Fruit fly (Drosophila melanogaster): ENCODE measurements around the gene Polr2J.

The Polr2J gene

DNA sequence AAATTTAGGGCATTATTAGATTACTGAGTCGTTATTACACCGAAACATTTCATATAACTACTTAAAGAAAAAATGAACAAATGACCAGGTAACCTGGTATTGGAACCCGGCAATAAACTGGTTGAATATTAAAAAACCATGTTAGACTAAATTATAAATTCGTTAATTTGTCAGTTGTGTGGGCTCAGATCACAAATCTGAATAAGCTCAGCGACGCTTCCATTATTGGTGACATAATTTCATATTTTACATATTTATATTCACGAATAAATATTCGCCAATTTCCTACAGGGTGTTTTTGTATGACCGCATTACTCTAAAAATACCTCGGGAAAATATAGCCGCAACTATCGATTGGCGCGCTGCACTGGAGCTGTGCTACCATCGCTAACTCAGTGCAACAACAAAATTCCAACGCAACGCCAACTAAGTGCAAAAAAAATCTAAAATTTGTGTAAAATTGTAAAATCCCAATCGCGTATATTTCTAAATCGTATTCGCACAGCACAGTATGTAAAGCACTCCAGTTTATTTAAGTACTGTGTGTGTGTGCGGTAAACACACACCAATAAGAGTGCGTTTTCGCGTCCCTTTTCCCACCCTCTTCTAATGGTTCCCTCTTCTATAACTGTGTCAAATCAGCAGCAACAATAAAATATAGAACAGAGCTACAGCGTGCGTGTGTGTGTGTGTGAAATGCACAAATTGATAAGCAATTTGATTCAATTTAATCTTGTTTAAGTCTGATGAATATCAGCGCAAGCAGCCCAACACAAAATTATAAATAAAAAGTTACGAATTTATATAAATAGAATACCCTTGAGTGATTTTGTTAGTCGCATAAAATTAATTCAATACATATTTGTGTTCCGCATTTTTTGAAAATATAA lies 25.6 kb downstream of the Polr2J start, which contains the start of gene CLIP-190 (continued):
- TF ChIP-seq al (GFP tag; IDR thresholded peaks at IDR 0.05) (no peak), ac (GFP tag; optimal IDR thresholded peaks at IDR 0.05) (no peak), CG13775 (GFP tag; optimal IDR thresholded peaks at IDR 0.05) (no peak), CHES-1-like (GFP tag; optimal IDR thresholded peaks at IDR 0.05) (peak; percentile 37), vnd (GFP tag; IDR thresholded peaks at IDR 0.05; ENCODE audit: partially characterized antibody) (peak; percentile 39; the same call in 2 of the 3 replicates), CG15601 (tag; optimal IDR thresholded peaks at IDR 0.05) (no peak), CG12659 (GFP tag; optimal IDR thresholded peaks at IDR 0.05) (peak; percentile 43), CG6813 (GFP tag; optimal IDR thresholded peaks at IDR 0.05) (no peak), Sin3A (optimal IDR thresholded peaks at IDR 0.05) (peak; percentile 27), chn (GFP tag; optimal IDR thresholded peaks at IDR 0.05) (peak; percentile 29), Dek (tag; optimal IDR thresholded peaks at IDR 0.05) (no peak), Six4 (GFP tag; optimal IDR thresholded peaks at IDR 0.05) (no peak), CG17385 (GFP tag; optimal IDR thresholded peaks at IDR 0.05) (no peak), ERR (GFP tag; optimal IDR thresholded peaks at IDR 0.05) (no peak), pita (GFP tag; optimal IDR thresholded peaks at IDR 0.05) (no peak), jigr1 (GFP tag; IDR thresholded peaks at IDR 0.05) (no peak), ranshi (GFP tag; IDR thresholded peaks at IDR 0.05) (no peak), Ssrp (tag; optimal IDR thresholded peaks at IDR 0.05) (no peak), Adf1 (GFP tag; IDR thresholded peaks at IDR 0.05) (no peak), CG10543 (GFP tag; optimal IDR thresholded peaks at IDR 0.05) (no peak), maf-S (GFP tag; optimal IDR thresholded peaks at IDR 0.05) (no peak), Ptx1 (GFP tag; IDR thresholded peaks at IDR 0.05) (no peak), sqz (GFP tag; optimal IDR thresholded peaks at IDR 0.05) (no peak), CG8089 (GFP tag; optimal IDR thresholded peaks at IDR 0.05) (no peak), sens (GFP tag) (peak; percentile 63), Ets97D (GFP tag; optimal IDR thresholded peaks at IDR 0.05) (peak; percentile 27), MESR4 (GFP tag; optimal IDR thresholded peaks at IDR 0.05) (peak; percentile 38), CG1792 (GFP tag; optimal IDR thresholded peaks at IDR 0.05) (no peak), seq (GFP tag; IDR thresholded peaks at IDR 0.05) (no peak), slbo (GFP tag; IDR thresholded peaks at IDR 0.05) (peak; percentile 59), Atf6 (GFP tag; IDR thresholded peaks at IDR 0.05) (no peak), CG3407 (GFP tag; optimal IDR thresholded peaks at IDR 0.05) (no peak), CG17186 (GFP tag; optimal IDR thresholded peaks at IDR 0.05) (peak; percentile 2), dati (GFP tag; IDR thresholded peaks at IDR 0.05) (no peak), CG9797 (GFP tag; optimal IDR thresholded peaks at IDR 0.05) (peak; percentile 52), NfI (GFP tag; optimal IDR thresholded peaks at IDR 0.05) (no peak), Awh (GFP tag; IDR thresholded peaks at IDR 0.05) (no peak), Hr51 (GFP tag; optimal IDR thresholded peaks at IDR 0.05) (no peak), crp (GFP tag; optimal IDR thresholded peaks at IDR 0.05) (no peak), Sox102F (GFP tag; optimal IDR thresholded peaks at IDR 0.05) (no peak), Taf1 (GFP tag; IDR thresholded peaks at IDR 0.05) (no peak), chif (GFP tag; optimal IDR thresholded peaks at IDR 0.05) (peak in 1 of 2 experiments; percentile 15), CG17328 (GFP tag; IDR thresholded peaks at IDR 0.05) (no peak), stwl (tag; optimal IDR thresholded peaks at IDR 0.05) (peak; percentile 31), cato (GFP tag; optimal IDR thresholded peaks at IDR 0.05; ENCODE audit: borderline replicate concordance) (no peak), CG6654 (GFP tag; optimal IDR thresholded peaks at IDR 0.05) (no peak), ken (GFP tag; IDR thresholded peaks at IDR 0.05) (0 out of 3 replicates have a peak, but pooled peaks have one; percentile 24), lilli (GFP tag; optimal IDR thresholded peaks at IDR 0.05) (peak; percentile 35), dysf (GFP tag; IDR thresholded peaks at IDR 0.05) (0 out of 3 replicates have a peak, but pooled peaks have one; percentile 9)
